Fruit fly (Drosophila melanogaster): ENCODE results near the gene Uch-L5.
A peak's percentile ranks its signal among the peaks of the same experiment; 100 is the strongest.

Uch-L5 gene

dm6 chr3L:9426656-9427294 lies 50.0 kb downstream of the Uch-L5 start, which contains the start of the genes Atat and Shc (continued):
- TF ChIP-seq Tbp (GFP tag; optimal IDR thresholded peaks at IDR 0.05) (no peak), Max (GFP tag; optimal IDR thresholded peaks at IDR 0.05) (peak; percentile 99), sc (optimal IDR thresholded peaks at IDR 0.05) (no peak), sc (GFP tag; optimal IDR thresholded peaks at IDR 0.05) (peak; percentile 96), CG11504 (tag; optimal IDR thresholded peaks at IDR 0.05) (peak; percentile 97), CG15269 (tag; optimal IDR thresholded peaks at IDR 0.05) (peak; percentile 99), Fer2 (tag; optimal IDR thresholded peaks at IDR 0.05) (peak; percentile 99), Rfx (GFP tag; IDR thresholded peaks at IDR 0.05) (peak; percentile 100), Poxn (GFP tag; IDR thresholded peaks at IDR 0.05) (peak; percentile 99), CG17802 (tag; optimal IDR thresholded peaks at IDR 0.05) (peak; percentile 93), Hand (GFP tag; optimal IDR thresholded peaks at IDR 0.05) (peak; percentile 93), aop (GFP tag; IDR thresholded peaks at IDR 0.05) (peak; percentile 98), pum (GFP tag; optimal IDR thresholded peaks at IDR 0.05) (peak; percentile 100), CG6654 (GFP tag; optimal IDR thresholded peaks at IDR 0.05) (peak; percentile 94), zf30C (GFP tag; optimal IDR thresholded peaks at IDR 0.05) (peak; percentile 37), Pdp1 (GFP tag; optimal IDR thresholded peaks at IDR 0.05) (peak; percentile 99 to 100), gem (tag; optimal IDR thresholded peaks at IDR 0.05) (peak; percentile 99), CG7987 (GFP tag; optimal IDR thresholded peaks at IDR 0.05) (peak; percentile 95), Ssrp (tag; optimal IDR thresholded peaks at IDR 0.05) (peak; percentile 99), NFAT (GFP tag; IDR thresholded peaks at IDR 0.05) (peak; percentile 100), CG4730 (GFP tag; IDR thresholded peaks at IDR 0.05) (peak; percentile 99), Sry-δ (GFP tag; optimal IDR thresholded peaks at IDR 0.05) (peak; percentile 100), CG10431 (GFP tag; optimal IDR thresholded peaks at IDR 0.05) (peak; percentile 86), CG6272 (GFP tag; IDR thresholded peaks at IDR 0.05) (peak; percentile 100), CG11560 (tag; IDR thresholded peaks at IDR 0.05) (peak; percentile 96), CG18619 (GFP tag; optimal IDR thresholded peaks at IDR 0.05) (peak; percentile 99), hkb (optimal IDR thresholded peaks at IDR 0.05) (peak; percentile 90), hkb (GFP tag; IDR thresholded peaks at IDR 0.05) (peak; percentile 98), Hr39 (optimal IDR thresholded peaks at IDR 0.05) (no peak), H15 (GFP tag; IDR thresholded peaks at IDR 0.05) (peak; percentile 100), YL-1 (GFP tag; optimal IDR thresholded peaks at IDR 0.05) (peak; percentile 98), Hmx (GFP tag; optimal IDR thresholded peaks at IDR 0.05) (peak; percentile 97), CG13296 (GFP tag; optimal IDR thresholded peaks at IDR 0.05) (peak; percentile 97), lilli (GFP tag; optimal IDR thresholded peaks at IDR 0.05) (peak; percentile 100), CG6254 (GFP tag; optimal IDR thresholded peaks at IDR 0.05) (peak; percentile 90), emc (GFP tag; optimal IDR thresholded peaks at IDR 0.05) (peak; percentile 99), dysf (GFP tag; IDR thresholded peaks at IDR 0.05) (peak; percentile 100), lola (GFP tag; optimal IDR thresholded peaks at IDR 0.05) (peak in 1 of 3 experiments; percentile 98), maf-S (GFP tag; optimal IDR thresholded peaks at IDR 0.05) (peak; percentile 99), CG14667 (GFP tag; IDR thresholded peaks at IDR 0.05) (peak; percentile 100), MTF-1 (GFP tag; optimal IDR thresholded peaks at IDR 0.05; ENCODE audit: borderline replicate concordance) (peak; percentile 93), zen2 (GFP tag; IDR thresholded peaks at IDR 0.05; ENCODE audit: partially characterized antibody) (peak; percentile 77; the same call in 2 of the 3 replicates), CG8359 (GFP tag; optimal IDR thresholded peaks at IDR 0.05; ENCODE audit: borderline replicate concordance) (peak; percentile 90), crc (GFP tag; optimal IDR thresholded peaks at IDR 0.05) (peak; percentile 98), CG13123 (GFP tag; optimal IDR thresholded peaks at IDR 0.05) (peak; percentile 99), CG11085 (GFP tag; IDR thresholded peaks at IDR 0.05) (peak; percentile 100), Scr (GFP tag; IDR thresholded peaks at IDR 0.05; ENCODE audit: partially characterized antibody) (peak; percentile 93), Asciz (GFP tag; optimal IDR thresholded peaks at IDR 0.05) (peak; percentile 92), al (GFP tag; IDR thresholded peaks at IDR 0.05) (peak; percentile 100), CG4360 (GFP tag; IDR thresholded peaks at IDR 0.05) (peak; percentile 87)
